Comparison of ENCODE assay signal across 4 worm cellular contexts in the genomic region with DNA sequence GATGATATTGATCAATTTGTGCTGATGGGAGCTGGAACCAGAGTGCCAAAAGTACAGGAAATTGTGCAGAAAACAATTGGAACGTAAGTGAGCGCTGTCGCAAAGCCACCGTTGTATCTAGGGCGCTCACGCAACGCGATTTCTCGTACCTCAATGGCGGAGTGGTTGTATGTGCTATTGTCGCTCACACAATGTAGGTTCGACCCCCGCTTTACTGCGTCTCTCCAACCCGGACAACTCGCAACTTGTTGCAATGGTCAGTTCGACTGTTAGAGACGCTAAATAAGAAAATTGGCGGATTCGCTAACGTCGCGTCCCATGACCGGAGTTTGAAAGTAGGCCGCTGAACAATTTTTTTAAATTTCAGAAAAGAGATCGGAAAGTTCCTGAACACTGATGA.
A peak's percentile ranks its signal among the peaks of the same experiment; 100 is the strongest.
TF ChIP-seq lines count a peak whose summit lies in the region.

No protein-coding gene starts in this region.

TF ChIP-seq in whole organism, L2 larva, 48 proteins besides CTCF, POLR2A, EP300 and RAD21 (continued from another document):
- TF ChIP-seq nhr-237 (tag; optimal IDR thresholded peaks at IDR 0.05; lab: Kevin White, UChicago) (no peak), unc-55 (GFP tag; optimal IDR thresholded peaks at IDR 0.05; lab: Kevin White, UChicago) (peak; percentile 30), nhr-11 (tag; optimal IDR thresholded peaks at IDR 0.05; lab: Kevin White, UChicago) (no peak), F13H6.1 (tag; optimal IDR thresholded peaks at IDR 0.05; lab: Kevin White, UChicago) (peak; percentile 56), ceh-16 (tag; optimal IDR thresholded peaks at IDR 0.05; lab: Kevin White, UChicago) (no peak), aly-2 (tag; optimal IDR thresholded peaks at IDR 0.05; lab: Kevin White, UChicago) (no peak), nhr-21 (tag; optimal IDR thresholded peaks at IDR 0.05; lab: Kevin White, UChicago) (peak; percentile 22), gmeb-1 (tag; optimal IDR thresholded peaks at IDR 0.05; lab: Kevin White, UChicago) (peak; percentile 69), fos-1 (tag; optimal IDR thresholded peaks at IDR 0.05; lab: Kevin White, UChicago) (peak; percentile 40), lin-11 (tag; optimal IDR thresholded peaks at IDR 0.05; lab: Kevin White, UChicago) (peak; percentile 54), elt-3 (tag; optimal IDR thresholded peaks at IDR 0.05; lab: Kevin White, UChicago) (no peak), ztf-11 (tag; optimal IDR thresholded peaks at IDR 0.05; lab: Kevin White, UChicago) (no peak), skn-1 (tag; optimal IDR thresholded peaks at IDR 0.05; lab: Kevin White, UChicago) (no peak), ztf-4 (tag; optimal IDR thresholded peaks at IDR 0.05; lab: Kevin White, UChicago) (no peak), sma-9 (GFP tag; optimal IDR thresholded peaks at IDR 0.05; lab: Kevin White, UChicago) (peak; percentile 67), sma-9 (tag; optimal IDR thresholded peaks at IDR 0.05; lab: Kevin White, UChicago) (no peak), blmp-1 (tag; optimal IDR thresholded peaks at IDR 0.05; lab: Kevin White, UChicago; ENCODE audit: insufficient read depth) (no peak), sem-4 (tag; optimal IDR thresholded peaks at IDR 0.05; lab: Kevin White, UChicago) (peak; percentile 7), alr-1 (tag; optimal IDR thresholded peaks at IDR 0.05; lab: Kevin White, UChicago) (no peak), mab-5 (tag; optimal IDR thresholded peaks at IDR 0.05; lab: Kevin White, UChicago) (no peak), ZK546.5 (tag; optimal IDR thresholded peaks at IDR 0.05; lab: Kevin White, UChicago) (no peak), ama-1 (optimal IDR thresholded peaks at IDR 0.05; lab: Kevin White, UChicago) (no peak), unc-39 (tag; optimal IDR thresholded peaks at IDR 0.05; lab: Kevin White, UChicago) (no peak), sma-3 (GFP tag; optimal IDR thresholded peaks at IDR 0.05; lab: Kevin White, UChicago) (peak; percentile 68), zag-1 (tag; optimal IDR thresholded peaks at IDR 0.05; lab: Kevin White, UChicago) (peak; percentile 9), ceh-82 (tag; optimal IDR thresholded peaks at IDR 0.05; lab: Kevin White, UChicago) (no peak)

TF ChIP-seq in whole organism, L4 larva, 104 proteins besides CTCF, POLR2A, EP300 and RAD21 (continued from another document and continues in another):
- TF ChIP-seq daf-16 (GFP tag; optimal IDR thresholded peaks at IDR 0.05; lab: Kevin White, UChicago) (peak in 1 of 2 experiments; percentile 54), daf-16 (tag; optimal IDR thresholded peaks at IDR 0.05; lab: Kevin White, UChicago) (peak; percentile 39), spr-3 (GFP tag; optimal IDR thresholded peaks at IDR 0.05; lab: Kevin White, UChicago) (peak; percentile 9), pqm-1 (tag; optimal IDR thresholded peaks at IDR 0.05; lab: Kevin White, UChicago) (no peak), nhr-48 (tag; optimal IDR thresholded peaks at IDR 0.05; lab: Kevin White, UChicago) (peak; percentile 30), mxl-2 (GFP tag; conservative IDR thresholded peaks at IDR 0.05; lab: Robert Waterston, UW) (0 out of 2 replicates have a peak, but pooled peaks have one; percentile 13), attf-4 (tag; optimal IDR thresholded peaks at IDR 0.05; lab: Kevin White, UChicago) (no peak), T26A8.4 (GFP tag; IDR thresholded peaks at IDR 0.05; lab: Robert Waterston, UW) (no peak), dmd-9 (GFP tag; IDR thresholded peaks at IDR 0.05; lab: Robert Waterston, UW) (0 out of 2 replicates have a peak, but pooled peaks have one; percentile 35), hlh-30 (tag; optimal IDR thresholded peaks at IDR 0.05; lab: Kevin White, UChicago; ENCODE audit: insufficient read depth) (peak; percentile 48), ztf-7 (tag; optimal IDR thresholded peaks at IDR 0.05; lab: Kevin White, UChicago) (no peak), F49E8.2 (tag; optimal IDR thresholded peaks at IDR 0.05; lab: Kevin White, UChicago; ENCODE audit: borderline replicate concordance) (peak; percentile 46), Y105C5A.15 (GFP tag; IDR thresholded peaks at IDR 0.05; lab: Robert Waterston, UW) (peak; percentile 21; the same call in 1 of the 2 replicates), Y5F2A.4 (GFP tag; optimal IDR thresholded peaks at IDR 0.05; lab: Kevin White, UChicago) (peak; percentile 67), ctbp-1 (GFP tag; IDR thresholded peaks at IDR 0.05; lab: Robert Waterston, UW) (0 out of 2 replicates have a peak, but pooled peaks have one; percentile 36), madf-5 (GFP tag; IDR thresholded peaks at IDR 0.05; lab: Robert Waterston, UW) (peak in 1 of 2 experiments; percentile 69; a peak in 1 of 4 replicates), cey-2 (tag; optimal IDR thresholded peaks at IDR 0.05; lab: Kevin White, UChicago; ENCODE audit: borderline replicate concordance, insufficient read depth) (no peak), unc-130 (GFP tag; optimal IDR thresholded peaks at IDR 0.05; lab: Kevin White, UChicago) (peak; percentile 13), aha-1 (tag; lab: Kevin White, UChicago) (peak; percentile 59), ZK337.2 (GFP tag; IDR thresholded peaks at IDR 0.05; lab: Robert Waterston, UW) (0 out of 2 replicates have a peak, but pooled peaks have one; percentile 25), skn-1 (tag; optimal IDR thresholded peaks at IDR 0.05; lab: Kevin White, UChicago) (no peak), egl-27 (tag; optimal IDR thresholded peaks at IDR 0.05; lab: Kevin White, UChicago) (no peak), daf-12 (tag; optimal IDR thresholded peaks at IDR 0.05; lab: Kevin White, UChicago) (no peak), hif-1 (tag; optimal IDR thresholded peaks at IDR 0.05; lab: Kevin White, UChicago) (no peak), mep-1 (tag; optimal IDR thresholded peaks at IDR 0.05; lab: Kevin White, UChicago) (peak; percentile 51), vab-7 (GFP tag; IDR thresholded peaks at IDR 0.05; lab: Robert Waterston, UW) (no peak; the same call in 1 of the 2 replicates), mes-2 (tag; optimal IDR thresholded peaks at IDR 0.05; lab: Kevin White, UChicago; ENCODE audit: poor library complexity, severe bottlenecking) (peak; percentile 73), rbr-2 (tag; optimal IDR thresholded peaks at IDR 0.05; lab: Kevin White, UChicago) (peak; percentile 31), lin-38 (GFP tag; IDR thresholded peaks at IDR 0.05; lab: Robert Waterston, UW) (peak; percentile 70), hlh-11 (tag; optimal IDR thresholded peaks at IDR 0.05; lab: Kevin White, UChicago) (peak; percentile 34), tra-1 (GFP tag; IDR thresholded peaks at IDR 0.05; lab: Robert Waterston, UW) (0 out of 2 replicates have a peak, but pooled peaks have one; percentile 45), hmg-1.1 (GFP tag; IDR thresholded peaks at IDR 0.05; lab: Robert Waterston, UW) (peak; percentile 58)

TF ChIP-seq in whole organism, late embryonic, 69 proteins besides CTCF, POLR2A, EP300 and RAD21 (continued from another document and continues in another):
- TF ChIP-seq dmd-4 (tag; optimal IDR thresholded peaks at IDR 0.05; lab: Kevin White, UChicago; ENCODE audit: borderline replicate concordance) (peak; percentile 59), pat-9 (tag; optimal IDR thresholded peaks at IDR 0.05; lab: Kevin White, UChicago) (peak; percentile 72), ceh-34 (tag; optimal IDR thresholded peaks at IDR 0.05; lab: Kevin White, UChicago) (peak; percentile 74), lim-6 (tag; optimal IDR thresholded peaks at IDR 0.05; lab: Kevin White, UChicago) (peak; percentile 28), T23F11.4 (GFP tag; optimal IDR thresholded peaks at IDR 0.05; lab: Kevin White, UChicago) (peak; percentile 78), nhr-232 (tag; optimal IDR thresholded peaks at IDR 0.05; lab: Kevin White, UChicago) (peak; percentile 75), fkh-10 (GFP tag; optimal IDR thresholded peaks at IDR 0.05; lab: Kevin White, UChicago) (no peak), F13H6.1 (tag; optimal IDR thresholded peaks at IDR 0.05; lab: Kevin White, UChicago) (peak; percentile 40), zip-5 (tag; optimal IDR thresholded peaks at IDR 0.05; lab: Kevin White, UChicago) (peak; percentile 26), hlh-8 (tag; optimal IDR thresholded peaks at IDR 0.05; lab: Kevin White, UChicago) (no peak), odd-2 (tag; optimal IDR thresholded peaks at IDR 0.05; lab: Kevin White, UChicago) (no peak), ahr-1 (tag; optimal IDR thresholded peaks at IDR 0.05; lab: Kevin White, UChicago) (peak; percentile 68), pag-3 (tag; optimal IDR thresholded peaks at IDR 0.05; lab: Kevin White, UChicago; ENCODE audit: borderline replicate concordance) (no peak), unc-3 (GFP tag; conservative IDR thresholded peaks at IDR 0.05; lab: Robert Waterston, UW) (peak; percentile 73; the same call in 1 of the 2 replicates), unc-3 (tag; optimal IDR thresholded peaks at IDR 0.05; lab: Kevin White, UChicago) (peak; percentile 50), ztf-16 (tag; optimal IDR thresholded peaks at IDR 0.05; lab: Kevin White, UChicago) (peak; percentile 81), sox-4 (tag; optimal IDR thresholded peaks at IDR 0.05; lab: Kevin White, UChicago) (peak; percentile 79), mec-3 (tag; optimal IDR thresholded peaks at IDR 0.05; lab: Kevin White, UChicago; ENCODE audit: borderline replicate concordance) (no peak), nfya-1 (tag; optimal IDR thresholded peaks at IDR 0.05; lab: Kevin White, UChicago) (no peak), ceh-24 (tag; optimal IDR thresholded peaks at IDR 0.05; lab: Kevin White, UChicago) (peak; percentile 64), hlh-30 (tag; optimal IDR thresholded peaks at IDR 0.05; lab: Kevin White, UChicago; ENCODE audit: insufficient read depth) (peak; percentile 74), unc-86 (tag; optimal IDR thresholded peaks at IDR 0.05; lab: Kevin White, UChicago) (peak; percentile 48), tbx-2 (tag; optimal IDR thresholded peaks at IDR 0.05; lab: Kevin White, UChicago) (peak; percentile 81), che-1 (tag; optimal IDR thresholded peaks at IDR 0.05; lab: Kevin White, UChicago) (peak; percentile 85), ceh-30 (tag; optimal IDR thresholded peaks at IDR 0.05; lab: Kevin White, UChicago) (no peak), ceh-22 (tag; optimal IDR thresholded peaks at IDR 0.05; lab: Kevin White, UChicago) (no peak), K09A11.1 (tag; optimal IDR thresholded peaks at IDR 0.05; lab: Kevin White, UChicago; ENCODE audit: insufficient read depth) (peak; percentile 25), pax-1 (tag; optimal IDR thresholded peaks at IDR 0.05; lab: Kevin White, UChicago) (no peak), Y22D7AL.16 (tag; optimal IDR thresholded peaks at IDR 0.05; lab: Kevin White, UChicago) (peak; percentile 78), madf-2 (tag; optimal IDR thresholded peaks at IDR 0.05; lab: Kevin White, UChicago) (peak; percentile 70), C38D4.7 (GFP tag; optimal IDR thresholded peaks at IDR 0.05; lab: Kevin White, UChicago) (peak; percentile 73), ttx-3 (tag; optimal IDR thresholded peaks at IDR 0.05; lab: Kevin White, UChicago) (peak; percentile 42), elt-2 (tag; optimal IDR thresholded peaks at IDR 0.05; lab: Kevin White, UChicago) (peak; percentile 76), ref-2 (tag; optimal IDR thresholded peaks at IDR 0.05; lab: Kevin White, UChicago) (peak; percentile 59), pros-1 (tag; optimal IDR thresholded peaks at IDR 0.05; lab: Kevin White, UChicago) (no peak), ceh-9 (tag; optimal IDR thresholded peaks at IDR 0.05; lab: Kevin White, UChicago) (peak; percentile 38)

TF ChIP-seq in whole organism, mixed stage, embryonic, 35 proteins besides CTCF, POLR2A, EP300 and RAD21 (continued from another document):
- peak; percentile 91 for TF ChIP-seq tbx-8 (GFP tag; optimal IDR thresholded peaks at IDR 0.05; lab: Kevin White, UChicago)
- no peak for TF ChIP-seq unc-62 (GFP tag; optimal IDR thresholded peaks at IDR 0.05; lab: Kevin White, UChicago)
- no peak for TF ChIP-seq ztf-11 (tag; optimal IDR thresholded peaks at IDR 0.05; lab: Kevin White, UChicago)
- TF ChIP-seq snpc-4 (tag; optimal IDR thresholded peaks at IDR 0.05; lab: Kevin White, UChicago) = no peak
- peak; percentile 35 for TF ChIP-seq unc-39 (tag; optimal IDR thresholded peaks at IDR 0.05; lab: Kevin White, UChicago)
- no peak for TF ChIP-seq flh-1 (GFP tag; optimal IDR thresholded peaks at IDR 0.05; lab: Kevin White, UChicago)
- peak; percentile 91 for TF ChIP-seq mls-2 (tag; optimal IDR thresholded peaks at IDR 0.05; lab: Kevin White, UChicago)
